Fruit fly (Drosophila melanogaster): ENCODE data around the gene CG5645.

Gene CG5645

dm6 chr3L:12136630-12137029 lies at the start of gene CG5645, which contains the start of gene Atg12 (continued):
- TF ChIP-seq Lhr (GFP tag; optimal IDR thresholded peaks at IDR 0.05) (no peak), Poxn (GFP tag; IDR thresholded peaks at IDR 0.05) (no peak), danr (GFP tag; IDR thresholded peaks at IDR 0.05) (no peak), CG4854 (GFP tag; optimal IDR thresholded peaks at IDR 0.05) (peak; percentile 41), HmgZ (tag; optimal IDR thresholded peaks at IDR 0.05) (peak; percentile 23), Rfx (GFP tag; IDR thresholded peaks at IDR 0.05) (peak; percentile 69; the same call in 1 of the 2 replicates), CG8478 (optimal IDR thresholded peaks at IDR 0.05) (no peak), CG14860 (GFP tag; IDR thresholded peaks at IDR 0.05; ENCODE audit: partially characterized antibody) (peak; percentile 80), CG4360 (GFP tag; IDR thresholded peaks at IDR 0.05) (no peak), CG2202 (tag; optimal IDR thresholded peaks at IDR 0.05) (no peak), fd3F (GFP tag; optimal IDR thresholded peaks at IDR 0.05) (peak; percentile 8), CG10366 (GFP tag; IDR thresholded peaks at IDR 0.05) (peak; percentile 11; the same call in 1 of the 2 replicates), CG8290 (GFP tag; optimal IDR thresholded peaks at IDR 0.05) (no peak), CG8290 (tag; optimal IDR thresholded peaks at IDR 0.05) (no peak), pfk (GFP tag; optimal IDR thresholded peaks at IDR 0.05) (no peak), tx (GFP tag; optimal IDR thresholded peaks at IDR 0.05) (no peak), CG5953 (GFP tag; IDR thresholded peaks at IDR 0.05) (no peak), dmrt99B (tag; optimal IDR thresholded peaks at IDR 0.05) (peak; percentile 51), HLH54F (GFP tag; optimal IDR thresholded peaks at IDR 0.05) (no peak), Dip3 (GFP tag; optimal IDR thresholded peaks at IDR 0.05) (no peak), Side (GFP tag; optimal IDR thresholded peaks at IDR 0.05) (no peak), CG9932 (GFP tag; IDR thresholded peaks at IDR 0.05) (peak; percentile 70), stwl (tag; optimal IDR thresholded peaks at IDR 0.05) (peak; percentile 56), wek (GFP tag; optimal IDR thresholded peaks at IDR 0.05) (no peak), Lpt (GFP tag; optimal IDR thresholded peaks at IDR 0.05) (no peak), Mes4 (GFP tag; optimal IDR thresholded peaks at IDR 0.05) (no peak), CG2129 (GFP tag; IDR thresholded peaks at IDR 0.05; ENCODE audit: partially characterized antibody) (peak; percentile 73), CG10274 (GFP tag; optimal IDR thresholded peaks at IDR 0.05) (no peak), mam (GFP tag; optimal IDR thresholded peaks at IDR 0.05) (no peak), CG12391 (tag; optimal IDR thresholded peaks at IDR 0.05) (peak; percentile 78), CG11723 (GFP tag; optimal IDR thresholded peaks at IDR 0.05) (no peak), cwo (GFP tag; optimal IDR thresholded peaks at IDR 0.05) (peak; percentile 66), CG17568 (GFP tag; optimal IDR thresholded peaks at IDR 0.05) (no peak), h (optimal IDR thresholded peaks at IDR 0.05) (no peak), CG14441 (GFP tag; IDR thresholded peaks at IDR 0.05) (peak; percentile 51; the same call in 1 of the 2 replicates), CG11093 (GFP tag; IDR thresholded peaks at IDR 0.05) (no peak), CG7786 (GFP tag; optimal IDR thresholded peaks at IDR 0.05) (no peak), CG10565 (GFP tag; optimal IDR thresholded peaks at IDR 0.05) (no peak), CG4730 (GFP tag; IDR thresholded peaks at IDR 0.05) (peak; percentile 48), lab (GFP tag; optimal IDR thresholded peaks at IDR 0.05) (peak; percentile 28), CG8944 (GFP tag; optimal IDR thresholded peaks at IDR 0.05) (no peak), hb (GFP tag; IDR thresholded peaks at IDR 0.05; ENCODE audit: partially characterized antibody) (no peak), repo (GFP tag; optimal IDR thresholded peaks at IDR 0.05) (no peak), TFAM (GFP tag; optimal IDR thresholded peaks at IDR 0.05) (no peak), Ets97D (GFP tag; optimal IDR thresholded peaks at IDR 0.05) (peak; percentile 2), Deaf1 (tag; optimal IDR thresholded peaks at IDR 0.05) (peak; percentile 24), ind (GFP tag; optimal IDR thresholded peaks at IDR 0.05) (peak; percentile 58), CG12942 (GFP tag; optimal IDR thresholded peaks at IDR 0.05) (no peak), CG4424 (GFP tag; optimal IDR thresholded peaks at IDR 0.05) (peak; percentile 49), Ets65A (GFP tag) (no peak), CG16813 (GFP tag; IDR thresholded peaks at IDR 0.05; ENCODE audit: partially characterized antibody) (peak; percentile 74), CG7745 (tag; optimal IDR thresholded peaks at IDR 0.05) (no peak)
